Fruit fly (Drosophila melanogaster) whole organism, embryonic: ENCODE results near the gene JMJD4.

ENCODE experiments used
- Aef1 ChIP-seq: fragments of 200-800 bp; sonication (Bioruptor generic); IDR thresholded peaks from 3 replicates; pipeline ENCODE4 v1.3.6; 2022; ENCODE audit warnings: missing biosample characterization, missing genetic modification characterization
- Atf-2 ChIP-seq: fragments of 200-800 bp; sonication (Bioruptor generic); optimal IDR thresholded peaks from 2 replicates; lab custom pipeline; 2016; ENCODE audit warnings: missing biosample characterization, missing genetic modification characterization
- CG10462 ChIP-seq: fragments of 200-800 bp; sonication (Bioruptor generic); optimal IDR thresholded peaks from 2 replicates; lab custom pipeline; 2016; ENCODE audit warnings: missing biosample characterization, missing genetic modification characterization
- CG10654 ChIP-seq: fragments of 200-800 bp; sonication (Bioruptor generic); optimal IDR thresholded peaks from 2 replicates; lab custom pipeline; 2016; ENCODE audit warnings: missing biosample characterization, missing genetic modification characterization
- CG15011 ChIP-seq: fragments of 200-800 bp; sonication (Bioruptor generic); optimal IDR thresholded peaks from 3 replicates; lab custom pipeline; 2018; ENCODE audit warnings: missing biosample characterization, mild to moderate bottlenecking, missing genetic modification characterization
- CG15073 ChIP-seq: fragments of 200-800 bp; sonication (Bioruptor generic); optimal IDR thresholded peaks from 2 replicates; lab custom pipeline; 2016; ENCODE audit warnings: missing biosample characterization, missing genetic modification characterization
- CG1792 ChIP-seq: fragments of 200-800 bp; sonication (Bioruptor generic); optimal IDR thresholded peaks from 2 replicates; lab custom pipeline; 2016; ENCODE audit warnings: missing biosample characterization, missing genetic modification characterization
- CG18764 ChIP-seq: fragments of 200-800 bp; sonication (Bioruptor generic); optimal IDR thresholded peaks from 3 replicates; lab custom pipeline; 2016; ENCODE audit warnings: missing biosample characterization, missing genetic modification characterization
- CG2129 ChIP-seq: fragments of 200-800 bp; sonication (Bioruptor generic); IDR thresholded peaks from 2 replicates; pipeline ENCODE4 v1.3.6; 2022; ENCODE audit warnings: missing biosample characterization, missing genetic modification characterization; ENCODE audit not compliant: partially characterized antibody
- CG2712 ChIP-seq: fragments of 200-800 bp; optimal IDR thresholded peaks from 3 replicates; lab custom pipeline; 2019; ENCODE audit warnings: missing biosample characterization, mild to moderate bottlenecking, missing genetic modification characterization, moderate library complexity
- CG31224 ChIP-seq: fragments of 200-800 bp; sonication (Bioruptor generic); IDR thresholded peaks from 2 replicates; pipeline ENCODE4 v1.3.6; 2022; ENCODE audit warnings: missing biosample characterization, missing genetic modification characterization
- CG31441 ChIP-seq: fragments of 200-800 bp; sonication (Bioruptor generic); IDR thresholded peaks from 2 replicates; pipeline ENCODE4 v1.3.6; 2022; ENCODE audit warnings: missing biosample characterization, missing genetic modification characterization
- CG43689 ChIP-seq: fragments of 200-800 bp; sonication (Bioruptor generic); IDR thresholded peaks from 2 replicates; pipeline ENCODE4 v1.3.6; 2022; ENCODE audit warnings: missing biosample characterization, missing genetic modification characterization
- CG6765 ChIP-seq: fragments of 200-800 bp; sonication (Bioruptor generic); optimal IDR thresholded peaks from 3 replicates; lab custom pipeline; 2017; ENCODE audit warnings: missing biosample characterization, mild to moderate bottlenecking, missing genetic modification characterization
- CG9215 ChIP-seq: fragments of 200-800 bp; sonication (Bioruptor generic); IDR thresholded peaks from 2 replicates; pipeline ENCODE4 v1.3.6; 2022; ENCODE audit warnings: missing biosample characterization, missing genetic modification characterization
- CkIIα-i1 ChIP-seq: fragments of 200-800 bp; sonication (Bioruptor generic); IDR thresholded peaks from 2 replicates; pipeline ENCODE4 v1.3.6; 2022; ENCODE audit warnings: missing biosample characterization, missing genetic modification characterization
- D19A ChIP-seq: fragments of 200-800 bp; optimal IDR thresholded peaks from 3 replicates; lab custom pipeline; 2019; ENCODE audit warnings: missing biosample characterization, mild to moderate bottlenecking, missing genetic modification characterization, moderate library complexity
- Deaf1 ChIP-seq: fragments of 200-800 bp; optimal IDR thresholded peaks from 3 replicates; lab custom pipeline; 2019; ENCODE audit warnings: missing biosample characterization, mild to moderate bottlenecking, missing genetic modification characterization, moderate library complexity
- Eip74EF ChIP-seq, 2 experiments: fragments of 200-800 bp in 1 of 2; fragments of >200 bp in 1 of 2; sonication (Bioruptor generic) in 1 of 2; optimal IDR thresholded peaks; 2 replicates each; lab custom pipeline; 2017 to 2019; ENCODE audit warnings: missing biosample characterization in 2 of 2, missing genetic modification characterization in 2 of 2, mild to moderate bottlenecking in 1 of 2, moderate library complexity in 1 of 2
- Fer1 ChIP-seq: fragments of 200-800 bp; sonication (Bioruptor generic); optimal IDR thresholded peaks from 2 replicates; lab custom pipeline; 2017; ENCODE audit warnings: missing biosample characterization, mild to moderate bottlenecking, missing genetic modification characterization
- H2.0 ChIP-seq: fragments of 200-800 bp; sonication (Bioruptor generic); IDR thresholded peaks from 2 replicates; pipeline ENCODE4 v1.3.6; 2022; ENCODE audit warnings: missing biosample characterization, missing genetic modification characterization
- Hand ChIP-seq: fragments of 200-800 bp; sonication (Bioruptor generic); optimal IDR thresholded peaks from 2 replicates; lab custom pipeline; 2017; ENCODE audit warnings: mild to moderate bottlenecking, missing biosample characterization, missing genetic modification reagents, missing genetic modification characterization
- Oaz ChIP-seq: fragments of 200-800 bp; sonication (Bioruptor generic); IDR thresholded peaks from 2 replicates; pipeline ENCODE4 v1.3.6; 2022; ENCODE audit warnings: missing biosample characterization, missing genetic modification characterization
- Opbp ChIP-seq: fragments of 200-800 bp; sonication (Bioruptor generic); IDR thresholded peaks from 3 replicates; pipeline ENCODE4 v1.3.6; 2022; ENCODE audit warnings: missing biosample characterization, missing genetic modification characterization; ENCODE audit not compliant: partially characterized antibody
- TFAM ChIP-seq: fragments of 200-800 bp; sonication (Bioruptor generic); optimal IDR thresholded peaks from 2 replicates; lab custom pipeline; 2017; ENCODE audit warnings: missing biosample characterization, missing genetic modification characterization, inconsistent platforms
- Trl ChIP-seq, 3 experiments: fragments of >200 bp in 2 of 3; fragments of 200-800 bp in 1 of 3; sonication (Bioruptor generic) in 1 of 3; optimal IDR thresholded peaks; 2 replicates in 1 of 3; 3 replicates in 2 of 3; lab custom pipeline; 2016 to 2017; ENCODE audit warnings: missing biosample characterization in 1 of 3, missing genetic modification characterization in 1 of 3
- Usf ChIP-seq: fragments of 200-800 bp; sonication (Bioruptor generic); optimal IDR thresholded peaks from 2 replicates; lab custom pipeline; 2017; ENCODE audit warnings: missing genotype, missing biosample characterization, missing genetic modification characterization
- amos ChIP-seq: fragments of 200-800 bp; sonication (Bioruptor generic); IDR thresholded peaks from 2 replicates; pipeline ENCODE4 v1.3.6; 2022; ENCODE audit warnings: missing biosample characterization, missing genetic modification characterization; ENCODE audit not compliant: partially characterized antibody
- ap ChIP-seq: fragments of 200-800 bp; sonication (Bioruptor generic); IDR thresholded peaks from 2 replicates; pipeline ENCODE4 v1.3.6; 2022; ENCODE audit warnings: missing biosample characterization, missing genetic modification characterization
- cg ChIP-seq: fragments of 200-800 bp; sonication (Bioruptor generic); optimal IDR thresholded peaks from 3 replicates; lab custom pipeline; 2019; ENCODE audit warnings: missing biosample characterization, mild to moderate bottlenecking, missing genetic modification characterization, moderate library complexity
- esg ChIP-seq: fragments of 200-800 bp; sonication (Bioruptor generic); conservative IDR thresholded peaks from 2 replicates; pipeline ENCODE4 v1.3.6; 2022; ENCODE audit warnings: missing biosample characterization, missing genetic modification characterization
- fd64A ChIP-seq: fragments of 200-800 bp; sonication (Bioruptor generic); optimal IDR thresholded peaks from 3 replicates; lab custom pipeline; 2018; ENCODE audit warnings: missing biosample characterization, mild to moderate bottlenecking, missing genetic modification characterization
- gcm ChIP-seq: fragments of 200-800 bp; sonication (Bioruptor generic); optimal IDR thresholded peaks from 2 replicates; lab custom pipeline; 2019; ENCODE audit warnings: missing biosample characterization, mild to moderate bottlenecking, missing genetic modification characterization, moderate library complexity
- jumu ChIP-seq: fragments of 200-800 bp; sonication (Bioruptor generic); optimal IDR thresholded peaks from 3 replicates; lab custom pipeline; 2016; ENCODE audit warnings: missing biosample characterization, missing genetic modification characterization
- lab ChIP-seq: fragments of 200-800 bp; sonication (Bioruptor generic); optimal IDR thresholded peaks from 3 replicates; lab custom pipeline; 2017; ENCODE audit warnings: missing biosample characterization, missing genetic modification characterization, mild to moderate bottlenecking, moderate library complexity, missing genetic modification reagents
- mam ChIP-seq: fragments of 200-800 bp; sonication (Bioruptor generic); optimal IDR thresholded peaks from 3 replicates; lab custom pipeline; 2016; ENCODE audit warnings: missing biosample characterization, missing genetic modification characterization
- org-1 ChIP-seq: fragments of 200-800 bp; sonication (Bioruptor generic); optimal IDR thresholded peaks from 2 replicates; lab custom pipeline; 2017; ENCODE audit warnings: missing biosample characterization, missing genetic modification characterization
- pho ChIP-seq: fragments of 200-800 bp; sonication (Bioruptor generic); optimal IDR thresholded peaks from 2 replicates; lab custom pipeline; 2016; ENCODE audit warnings: missing biosample characterization, missing genetic modification characterization
- prd ChIP-seq, 3 experiments: fragments of >200 bp in 2 of 3; fragments of 200-800 bp in 1 of 3; sonication (Bioruptor generic) in 1 of 3; optimal IDR thresholded peaks in 2 of 3; IDR thresholded peaks in 1 of 3; 2 replicates in 2 of 3; 3 replicates in 1 of 3; pipeline versions ENCODE4 v1.3.6 to Lab custom; 2017 to 2022; ENCODE audit warnings: missing biosample characterization in 1 of 3, missing genetic modification characterization in 1 of 3
- pum ChIP-seq: fragments of 200-800 bp; sonication (Bioruptor generic); optimal IDR thresholded peaks from 2 replicates; lab custom pipeline; 2016; ENCODE audit warnings: missing biosample characterization, missing genetic modification characterization
- sd ChIP-seq: fragments of 200-800 bp; sonication (Bioruptor generic); optimal IDR thresholded peaks from 3 replicates; lab custom pipeline; 2018; ENCODE audit warnings: missing biosample characterization, mild to moderate bottlenecking, missing genetic modification characterization, moderate library complexity
- sisA ChIP-seq: fragments of 200-800 bp; sonication (Bioruptor generic); IDR thresholded peaks from 2 replicates; pipeline ENCODE4 v1.3.6; 2022; ENCODE audit warnings: missing biosample characterization, missing genetic modification characterization
- so ChIP-seq: fragments of 200-800 bp; sonication (Bioruptor generic); IDR thresholded peaks from 3 replicates; pipeline ENCODE4 v1.3.6; 2022; ENCODE audit warnings: missing biosample characterization, missing genetic modification characterization
- tap ChIP-seq: fragments of 200-800 bp; optimal IDR thresholded peaks from 3 replicates; lab custom pipeline; 2019; ENCODE audit warnings: missing biosample characterization, mild to moderate bottlenecking, missing genetic modification characterization, moderate library complexity
- wdn ChIP-seq: fragments of 200-800 bp; sonication (Bioruptor generic); IDR thresholded peaks from 2 replicates; pipeline ENCODE4 v1.3.6; 2022; ENCODE audit warnings: missing biosample characterization, missing genetic modification characterization
- zf30C ChIP-seq: fragments of 200-800 bp; sonication (Bioruptor generic); optimal IDR thresholded peaks from 3 replicates; lab custom pipeline; 2018; ENCODE audit warnings: missing biosample characterization, mild to moderate bottlenecking, missing genetic modification characterization
- zfh1 ChIP-seq: fragments of 200-800 bp; sonication (Bioruptor generic); IDR thresholded peaks from 3 replicates; pipeline ENCODE4 v1.3.6; 2022; ENCODE audit warnings: missing biosample characterization, missing genetic modification characterization

JMJD4 gene

dm6 chr2L:18141471-18142345 lies 17.4 kb downstream of the JMJD4 start (continued):
- TF ChIP-seq CG10654 (GFP tag; lab: Kevin White, UChicago) (peak; percentile 62), CG6765 (GFP tag; lab: Kevin White, UChicago) (peak; percentile 58), Deaf1 (peak; percentile 93), wdn (GFP tag; lab: Robert Waterston, UW) (0 out of 2 replicates have a peak, but pooled peaks have one; percentile 8), Oaz (GFP tag; lab: Robert Waterston, UW) (0 out of 2 replicates have a peak, but pooled peaks have one; percentile 14), CG1792 (GFP tag; lab: Kevin White, UChicago) (no peak), D19A (tag; lab: Kevin White, UChicago) (peak; percentile 31), CG43689 (GFP tag; lab: Robert Waterston, UW) (no peak), Aef1 (no peak), CG15073 (GFP tag; lab: Kevin White, UChicago) (no peak), CG2129 (no peak), CG31224 (GFP tag; lab: Robert Waterston, UW) (peak; percentile 40; the same call in 1 of the 2 replicates), lab (peak; percentile 71), cg (GFP tag; lab: Kevin White, UChicago) (peak; percentile 32), mam (peak; percentile 35), pum (no peak), fd64A (no peak), CG15011 (GFP tag; lab: Kevin White, UChicago) (peak; percentile 19), sd (tag; lab: Kevin White, UChicago) (peak; percentile 5), ap (GFP tag; lab: Robert Waterston, UW) (peak; percentile 48), Usf (no peak), Eip74EF (GFP tag; optimal IDR thresholded peaks at IDR 0.05; lab: Kevin White, UChicago) (peak in 1 of 2 experiments; percentile 41), TFAM (no peak), CG31441 (GFP tag; lab: Robert Waterston, UW) (peak; percentile 82), zf30C (GFP tag; lab: Kevin White, UChicago) (peak; percentile 64), H2.0 (peak; percentile 33; the same call in 1 of the 2 replicates), CG2712 (tag; lab: Kevin White, UChicago) (peak; percentile 68), prd (optimal IDR thresholded peaks at IDR 0.05; lab: Kevin White, UChicago) (no peak), prd (GFP tag; IDR thresholded peaks at IDR 0.05; lab: Robert Waterston, UW) (peak; percentile 62), tap (tag; lab: Kevin White, UChicago) (peak; percentile 46), so (GFP tag; lab: Robert Waterston, UW) (peak; percentile 64), gcm (GFP tag; lab: Kevin White, UChicago) (peak; percentile 59), Trl (optimal IDR thresholded peaks at IDR 0.05; lab: Kevin White, UChicago) (peak; percentile 19 to 27), Trl (GFP tag; optimal IDR thresholded peaks at IDR 0.05; lab: Kevin White, UChicago) (peak; percentile 16), CG10462 (GFP tag; lab: Kevin White, UChicago) (peak; percentile 49), CG18764 (GFP tag; lab: Kevin White, UChicago) (peak; percentile 58), Opbp (GFP tag; lab: Robert Waterston, UW) (no peak), Hand (GFP tag; lab: Kevin White, UChicago) (peak; percentile 26), jumu (GFP tag; lab: Kevin White, UChicago) (no peak), sisA (GFP tag; lab: Robert Waterston, UW) (peak; percentile 38; the same call in 1 of the 2 replicates), amos (no peak; the same call in 1 of the 2 replicates), zfh1 (GFP tag; lab: Robert Waterston, UW) (0 out of 3 replicates have a peak, but pooled peaks have one; percentile 31), Fer1 (GFP tag; lab: Kevin White, UChicago) (peak; percentile 70), CkIIα-i1 (GFP tag; lab: Robert Waterston, UW) (no peak), Atf-2 (GFP tag; lab: Kevin White, UChicago) (peak; percentile 9), esg (GFP tag; lab: Robert Waterston, UW) (no peak; the same call in 1 of the 2 replicates), pho (GFP tag; lab: Kevin White, UChicago) (peak; percentile 52), org-1 (GFP tag; lab: Kevin White, UChicago) (peak; percentile 57), CG9215 (GFP tag; lab: Robert Waterston, UW) (0 out of 2 replicates have a peak, but pooled peaks have one; percentile 15)
